Worm (Caenorhabditis elegans) whole organism, midembryonic: ENCODE data around the gene ceh-40.

Experiments used
- T22C8.4 ChIP-seq: fragments of 200-800 bp; sonication (Bioruptor generic); IDR thresholded peaks from 2 replicates; pipeline ENCODE4 v1.3.6; 2022; ENCODE audit warnings: missing genetic modification characterization, missing compliant biosample characterization
- cog-1 ChIP-seq: sonication (generic microtip); optimal IDR thresholded peaks from 2 replicates; lab custom pipeline; 2016; ENCODE audit warnings: missing genetic modification characterization, missing compliant biosample characterization
- flt-1 ChIP-seq: fragments of 200-800 bp; sonication (Bioruptor generic); IDR thresholded peaks from 2 replicates; pipeline ENCODE4 v1.3.6; 2022; ENCODE audit warnings: missing genetic modification characterization, missing compliant biosample characterization
- klf-2 ChIP-seq: fragments of 200-800 bp; sonication (Bioruptor generic); conservative IDR thresholded peaks from 2 replicates; pipeline ENCODE4 v1.3.6; 2022; ENCODE audit warnings: missing genetic modification reagents, missing genetic modification characterization, missing compliant biosample characterization
- med-1 ChIP-seq: sonication (generic microtip); optimal IDR thresholded peaks from 2 replicates; lab custom pipeline; 2017; ENCODE audit warnings: missing genetic modification characterization, mild to moderate bottlenecking, missing compliant biosample characterization, antibody characterized with exemption, missing genetic modification reagents; ENCODE audit not compliant: insufficient read depth
- tab-1 ChIP-seq: fragments of 200-800 bp; sonication (Bioruptor generic); IDR thresholded peaks from 2 replicates; pipeline ENCODE4 v1.3.6; 2022; ENCODE audit warnings: missing genetic modification characterization, missing compliant biosample characterization
- ztf-29 ChIP-seq: fragments of 200-800 bp; sonication (Bioruptor generic); IDR thresholded peaks from 2 replicates; pipeline ENCODE4 v1.3.6; 2022; ENCODE audit warnings: missing genetic modification reagents, missing genetic modification characterization, missing compliant biosample characterization

- no peak for TF ChIP-seq cog-1 (tag; lab: Kevin White, UChicago)
- no peak for TF ChIP-seq med-1 (GFP tag; lab: Kevin White, UChicago)
- TF ChIP-seq klf-2 (GFP tag; lab: Robert Waterston, UW) = no peak
- TF ChIP-seq tab-1 (GFP tag; lab: Robert Waterston, UW) = no peak
- no peak for TF ChIP-seq T22C8.4 (GFP tag; lab: Robert Waterston, UW)
- TF ChIP-seq flt-1 = no peak
- no peak for TF ChIP-seq ztf-29
Measured at ce11 chrX:12280477-12280876, 40.1 kb downstream of the ceh-40 start, which contains the start of gene C04B4.1.
